Fruit fly (Drosophila melanogaster) whole organism, embryonic: ENCODE results near the gene CG14947.
A peak's percentile ranks its signal among the peaks of the same experiment; 100 is the strongest.

Source experiments
- Bgb ChIP-seq: fragments of 200-800 bp; sonication (Bioruptor generic); IDR thresholded peaks from 2 replicates; pipeline ENCODE4 v1.3.6; 2022; ENCODE audit warnings: missing biosample characterization, missing genetic modification characterization; ENCODE audit not compliant: partially characterized antibody
- Bteb2 ChIP-seq: fragments of 200-800 bp; sonication (Bioruptor generic); optimal IDR thresholded peaks from 2 replicates; lab custom pipeline; 2016; ENCODE audit warnings: missing biosample characterization, missing genetic modification characterization
- CG10147 ChIP-seq: fragments of 200-800 bp; sonication (Bioruptor generic); optimal IDR thresholded peaks from 2 replicates; lab custom pipeline; 2019; ENCODE audit warnings: missing biosample characterization, mild to moderate bottlenecking, missing genetic modification characterization, moderate library complexity
- CG1024 ChIP-seq: fragments of 200-800 bp; sonication (Bioruptor generic); IDR thresholded peaks from 2 replicates; pipeline ENCODE4 v1.3.6; 2022; ENCODE audit warnings: missing biosample characterization, missing genetic modification characterization
- CG10267 ChIP-seq: fragments of 200-800 bp; sonication (Bioruptor generic); optimal IDR thresholded peaks from 2 replicates; lab custom pipeline; 2018; ENCODE audit warnings: missing biosample characterization, mild to moderate bottlenecking, missing genetic modification characterization, moderate library complexity
- CG12071 ChIP-seq: fragments of 200-800 bp; sonication (Bioruptor generic); optimal IDR thresholded peaks from 3 replicates; lab custom pipeline; 2018; ENCODE audit warnings: missing biosample characterization, mild to moderate bottlenecking, missing genetic modification characterization
- CG13287 ChIP-seq: fragments of 200-800 bp; sonication (Bioruptor generic); IDR thresholded peaks from 2 replicates; pipeline ENCODE4 v1.3.6; 2022; ENCODE audit warnings: missing biosample characterization, missing genetic modification characterization; ENCODE audit not compliant: partially characterized antibody
- CG15514 ChIP-seq: fragments of 200-800 bp; sonication (Bioruptor generic); optimal IDR thresholded peaks from 3 replicates; lab custom pipeline; 2017; ENCODE audit warnings: missing biosample characterization, missing genetic modification characterization, mild to moderate bottlenecking, moderate library complexity, missing genetic modification reagents
- CG16813 ChIP-seq: fragments of 200-800 bp; sonication (Bioruptor generic); IDR thresholded peaks from 3 replicates; pipeline ENCODE4 v1.3.6; 2022; ENCODE audit warnings: missing biosample characterization, missing genetic modification characterization; ENCODE audit not compliant: partially characterized antibody
- CG17385 ChIP-seq: fragments of 200-800 bp; sonication (Bioruptor generic); optimal IDR thresholded peaks from 3 replicates; lab custom pipeline; 2018; ENCODE audit warnings: missing biosample characterization, mild to moderate bottlenecking, missing genetic modification characterization
- CG17612 ChIP-seq: fragments of 200-800 bp; sonication (Bioruptor generic); IDR thresholded peaks from 2 replicates; pipeline ENCODE4 v1.3.6; 2022; ENCODE audit warnings: missing biosample characterization, missing genetic modification characterization
- CG17802 ChIP-seq: fragments of 200-800 bp; sonication (Bioruptor generic); optimal IDR thresholded peaks from 2 replicates; lab custom pipeline; 2018; ENCODE audit warnings: missing biosample characterization, mild to moderate bottlenecking, missing genetic modification characterization, moderate library complexity
- CG18262 ChIP-seq: fragments of 200-800 bp; optimal IDR thresholded peaks from 3 replicates; lab custom pipeline; 2019; ENCODE audit warnings: missing biosample characterization, mild to moderate bottlenecking, missing genetic modification characterization, moderate library complexity
- CG32532 ChIP-seq: fragments of 200-800 bp; sonication (Bioruptor generic); IDR thresholded peaks from 2 replicates; pipeline ENCODE4 v1.3.6; 2022; ENCODE audit warnings: missing biosample characterization, missing genetic modification characterization
- CG34224 ChIP-seq: fragments of 200-800 bp; sonication (Bioruptor generic); IDR thresholded peaks from 3 replicates; pipeline ENCODE4 v1.3.6; 2022; ENCODE audit warnings: missing biosample characterization, missing genetic modification characterization; ENCODE audit not compliant: partially characterized antibody
- CG34422 ChIP-seq: fragments of 200-800 bp; sonication (Bioruptor generic); IDR thresholded peaks from 3 replicates; pipeline ENCODE4 v1.3.6; 2022; ENCODE audit warnings: missing biosample characterization, missing genetic modification characterization
- CG4360 ChIP-seq: fragments of 200-800 bp; sonication (Bioruptor generic); IDR thresholded peaks from 2 replicates; pipeline ENCODE4 v1.3.6; 2022; ENCODE audit warnings: missing biosample characterization, missing genetic modification characterization
- CG7963 ChIP-seq: fragments of 200-800 bp; sonication (Bioruptor generic); IDR thresholded peaks from 3 replicates; pipeline ENCODE4 v1.3.6; 2022; ENCODE audit warnings: missing biosample characterization, missing genetic modification characterization; ENCODE audit not compliant: partially characterized antibody
- D19B ChIP-seq: fragments of 200-800 bp; sonication (Bioruptor generic); optimal IDR thresholded peaks from 2 replicates; lab custom pipeline; 2017; ENCODE audit warnings: missing biosample characterization, mild to moderate bottlenecking, missing genetic modification characterization
- Dll ChIP-seq: fragments of 200-800 bp; sonication (Bioruptor generic); IDR thresholded peaks from 4 replicates; pipeline ENCODE4 v1.3.6; 2022; ENCODE audit warnings: missing biosample characterization, missing genetic modification characterization; ENCODE audit not compliant: partially characterized antibody
- Doc3 ChIP-seq: fragments of 200-800 bp; sonication (Bioruptor generic); IDR thresholded peaks from 3 replicates; pipeline ENCODE4 v1.3.6; 2022; ENCODE audit warnings: missing biosample characterization, missing genetic modification characterization; ENCODE audit not compliant: partially characterized antibody
- Dref ChIP-seq: fragments of 200-800 bp; sonication (Bioruptor generic); IDR thresholded peaks from 2 replicates; pipeline ENCODE4 v1.3.6; 2022; ENCODE audit warnings: missing biosample characterization, missing genetic modification characterization
- Drgx ChIP-seq: fragments of 200-800 bp; sonication (Bioruptor generic); IDR thresholded peaks from 2 replicates; pipeline ENCODE4 v1.3.6; 2022; ENCODE audit warnings: missing biosample characterization, missing genetic modification characterization
- HLH4C ChIP-seq: fragments of 200-800 bp; sonication (Bioruptor generic); IDR thresholded peaks from 3 replicates; pipeline ENCODE4 v1.3.6; 2022; ENCODE audit warnings: missing biosample characterization, missing genetic modification characterization; ENCODE audit not compliant: partially characterized antibody
- Jarid2 ChIP-seq: fragments of 200-800 bp; sonication (Bioruptor generic); optimal IDR thresholded peaks from 3 replicates; lab custom pipeline; 2017; ENCODE audit warnings: mild to moderate bottlenecking, missing biosample characterization, missing genetic modification reagents, missing genetic modification characterization
- Med ChIP-seq: fragments of 200-800 bp; sonication (Bioruptor generic); peaks from one replicate; lab custom pipeline; 2016; ENCODE audit warnings: missing biosample characterization, missing genetic modification characterization, mild to moderate bottlenecking, inconsistent platforms, moderate library complexity
- Nf-YC ChIP-seq: fragments of 200-800 bp; optimal IDR thresholded peaks from 3 replicates; lab custom pipeline; 2019; ENCODE audit warnings: missing biosample characterization, mild to moderate bottlenecking, missing genetic modification characterization, moderate library complexity
- Side ChIP-seq: fragments of 200-800 bp; sonication (Bioruptor generic); optimal IDR thresholded peaks from 2 replicates; lab custom pipeline; 2016; ENCODE audit warnings: missing biosample characterization, missing genetic modification characterization
- Trl ChIP-seq, 3 experiments: fragments of >200 bp in 2 of 3; fragments of 200-800 bp in 1 of 3; sonication (Bioruptor generic) in 1 of 3; optimal IDR thresholded peaks; 2 replicates in 1 of 3; 3 replicates in 2 of 3; lab custom pipeline; 2016 to 2017; ENCODE audit warnings: missing biosample characterization in 1 of 3, missing genetic modification characterization in 1 of 3
- ap ChIP-seq: fragments of 200-800 bp; sonication (Bioruptor generic); IDR thresholded peaks from 2 replicates; pipeline ENCODE4 v1.3.6; 2022; ENCODE audit warnings: missing biosample characterization, missing genetic modification characterization
- ato ChIP-seq: fragments of 200-800 bp; sonication (Bioruptor generic); IDR thresholded peaks from 2 replicates; pipeline ENCODE4 v1.3.6; 2022; ENCODE audit warnings: missing biosample characterization, missing genetic modification characterization; ENCODE audit not compliant: partially characterized antibody
- bsh ChIP-seq, 2 experiments: fragments of 200-800 bp; sonication (Bioruptor generic); optimal IDR thresholded peaks; 2 replicates each; lab custom pipeline; 2017 to 2018; ENCODE audit warnings: mild to moderate bottlenecking in 2 of 2, missing biosample characterization in 2 of 2, missing genetic modification characterization in 2 of 2, moderate library complexity in 1 of 2
- cwo ChIP-seq: fragments of 200-800 bp; sonication (Bioruptor generic); optimal IDR thresholded peaks from 3 replicates; lab custom pipeline; 2017; ENCODE audit warnings: missing biosample characterization, missing genetic modification characterization, mild to moderate bottlenecking, moderate library complexity, missing genetic modification reagents
- gfzf ChIP-seq: fragments of 200-800 bp; sonication (Bioruptor generic); optimal IDR thresholded peaks from 2 replicates; lab custom pipeline; 2016; ENCODE audit warnings: missing biosample characterization, mild to moderate bottlenecking, missing genetic modification characterization, moderate library complexity
- gro ChIP-seq: fragments of 200-800 bp; sonication (Bioruptor generic); optimal IDR thresholded peaks from 2 replicates; lab custom pipeline; 2016; ENCODE audit warnings: missing biosample characterization, missing genetic modification characterization
- knrl ChIP-seq: fragments of 200-800 bp; sonication (Bioruptor generic); IDR thresholded peaks from 3 replicates; pipeline ENCODE4 v1.3.6; 2022; ENCODE audit warnings: missing biosample characterization, missing genetic modification characterization; ENCODE audit not compliant: partially characterized antibody
- pita ChIP-seq: fragments of 200-800 bp; sonication (Bioruptor generic); optimal IDR thresholded peaks from 2 replicates; lab custom pipeline; 2017; ENCODE audit warnings: missing biosample characterization, mild to moderate bottlenecking, missing genetic modification characterization
- seq ChIP-seq: fragments of 200-800 bp; sonication (Bioruptor generic); IDR thresholded peaks from 2 replicates; pipeline ENCODE4 v1.3.6; 2022; ENCODE audit warnings: missing biosample characterization, missing genetic modification characterization
- sqz ChIP-seq: fragments of 200-800 bp; sonication (Bioruptor generic); optimal IDR thresholded peaks from 3 replicates; lab custom pipeline; 2018; ENCODE audit warnings: missing biosample characterization, mild to moderate bottlenecking, missing genetic modification characterization
- stwl ChIP-seq: fragments of 200-800 bp; sonication (Bioruptor generic); optimal IDR thresholded peaks from 3 replicates; lab custom pipeline; 2018; ENCODE audit warnings: missing biosample characterization, mild to moderate bottlenecking, missing genetic modification characterization, moderate library complexity
- tgo ChIP-seq: fragments of 200-800 bp; sonication (Bioruptor generic); IDR thresholded peaks from 3 replicates; pipeline ENCODE4 v1.3.6; 2022; ENCODE audit warnings: missing biosample characterization, missing genetic modification characterization
- trem ChIP-seq: fragments of 200-800 bp; optimal IDR thresholded peaks from 3 replicates; lab custom pipeline; 2019; ENCODE audit warnings: missing biosample characterization, mild to moderate bottlenecking, missing genetic modification characterization, moderate library complexity
- unc-4 ChIP-seq: fragments of 200-800 bp; sonication (Bioruptor generic); IDR thresholded peaks from 2 replicates; pipeline ENCODE4 v1.3.6; 2022; ENCODE audit warnings: missing biosample characterization, missing genetic modification characterization; ENCODE audit not compliant: partially characterized antibody
- wek ChIP-seq: fragments of 200-800 bp; sonication (Bioruptor generic); optimal IDR thresholded peaks from 3 replicates; lab custom pipeline; 2018; ENCODE audit warnings: missing biosample characterization, mild to moderate bottlenecking, missing genetic modification characterization, moderate library complexity
- z ChIP-seq: fragments of 200-800 bp; sonication (Bioruptor generic); IDR thresholded peaks from 3 replicates; pipeline ENCODE4 v1.3.6; 2022; ENCODE audit warnings: missing biosample characterization, missing genetic modification characterization
- zen ChIP-seq: fragments of 200-800 bp; sonication (Bioruptor generic); optimal IDR thresholded peaks from 3 replicates; lab custom pipeline; 2018; ENCODE audit warnings: missing biosample characterization, mild to moderate bottlenecking, missing genetic modification characterization, moderate library complexity

CG14947 gene

DNA sequence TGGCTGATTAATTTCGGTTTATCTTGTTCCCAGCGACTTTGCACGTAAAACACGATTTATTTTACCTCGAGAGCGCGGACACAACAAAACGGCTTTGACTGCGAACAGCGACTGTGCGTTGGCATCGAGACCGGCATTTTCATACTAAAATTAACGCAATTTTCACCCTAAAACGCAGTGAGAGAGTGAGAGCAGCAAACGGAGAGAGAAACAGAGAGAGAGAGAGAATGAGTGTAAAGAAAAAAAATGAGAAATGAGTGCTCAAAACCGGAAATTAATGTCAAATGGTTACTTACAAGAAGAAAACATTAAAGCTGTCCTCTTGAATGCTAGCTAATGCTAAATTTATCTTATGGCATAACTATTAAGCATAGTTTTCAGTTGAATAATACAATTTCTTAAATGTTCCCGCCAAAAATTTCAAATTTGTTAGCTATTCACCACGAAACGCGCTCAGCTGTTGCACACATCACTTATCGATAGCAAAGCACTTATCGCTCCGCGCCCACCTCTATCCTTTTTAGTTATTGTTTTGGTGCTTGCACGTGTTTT lies 20.0 kb upstream of the CG14947 start, which contains the start of the genes JhI-21, RpL7-like and CG34164:
TSS of gene JhI-21 (minus strand) at position 206 of the 552 bp plus-strand sequence.
TSS of gene RpL7-like (plus strand) at position 490 of the 552 bp plus-strand sequence.
TSS of gene CG34164 (plus strand) at position 512 of the 552 bp plus-strand sequence.
- TF ChIP-seq zen (peak; percentile 8), trem (tag; lab: Kevin White, UChicago) (peak; percentile 69), Dref (peak; percentile 93), Med (peak; percentile 71), z (GFP tag; lab: Robert Waterston, UW) (peak; percentile 73; the same call in 2 of the 3 replicates), CG10267 (tag; lab: Kevin White, UChicago) (peak; percentile 65), CG7963 (GFP tag; lab: Robert Waterston, UW) (peak; percentile 60; the same call in 2 of the 3 replicates), cwo (peak; percentile 71), CG15514 (peak; percentile 41), CG32532 (GFP tag; lab: Robert Waterston, UW) (peak; percentile 65; the same call in 1 of the 2 replicates), Jarid2 (GFP tag; lab: Kevin White, UChicago) (peak; percentile 77), Dll (peak; percentile 76; the same call in 3 of the 4 replicates), CG16813 (GFP tag; lab: Robert Waterston, UW) (peak; percentile 56; the same call in 2 of the 3 replicates), CG12071 (GFP tag; lab: Kevin White, UChicago) (no peak), pita (GFP tag; lab: Kevin White, UChicago) (no peak), Doc3 (0 out of 3 replicates have a peak, but pooled peaks have one; percentile 53), HLH4C (GFP tag; lab: Robert Waterston, UW) (peak; percentile 61; the same call in 2 of the 3 replicates), Nf-YC (tag; lab: Kevin White, UChicago) (peak; percentile 11), Bgb (GFP tag; lab: Robert Waterston, UW) (peak; percentile 74), Drgx (0 out of 2 replicates have a peak, but pooled peaks have one; percentile 18), bsh (GFP tag; optimal IDR thresholded peaks at IDR 0.05; lab: Kevin White, UChicago) (peak in 1 of 2 experiments; percentile 19), CG17802 (tag; lab: Kevin White, UChicago) (no peak), gro (GFP tag; lab: Kevin White, UChicago) (peak; percentile 44), stwl (tag; lab: Kevin White, UChicago) (peak; percentile 32), D19B (GFP tag; lab: Kevin White, UChicago) (no peak), wek (GFP tag; lab: Kevin White, UChicago) (no peak), Side (peak; percentile 12), tgo (GFP tag; lab: Robert Waterston, UW) (no peak), gfzf (peak; percentile 23), knrl (GFP tag; lab: Robert Waterston, UW) (peak; percentile 62), seq (GFP tag; lab: Robert Waterston, UW) (peak; percentile 31; the same call in 1 of the 2 replicates), CG4360 (GFP tag; lab: Robert Waterston, UW) (peak; percentile 38; the same call in 1 of the 2 replicates), ato (peak; percentile 31; the same call in 1 of the 2 replicates), ap (GFP tag; lab: Robert Waterston, UW) (no peak), CG13287 (GFP tag; lab: Robert Waterston, UW) (peak; percentile 77), Trl (optimal IDR thresholded peaks at IDR 0.05; lab: Kevin White, UChicago) (peak; percentile 96 to 99), Trl (GFP tag; optimal IDR thresholded peaks at IDR 0.05; lab: Kevin White, UChicago) (peak; percentile 62), CG10147 (peak; percentile 28), CG18262 (tag; lab: Kevin White, UChicago) (peak; percentile 21), CG17612 (GFP tag; lab: Robert Waterston, UW) (no peak), sqz (GFP tag; lab: Kevin White, UChicago) (peak; percentile 94), Bteb2 (peak; percentile 13), CG17385 (GFP tag; lab: Kevin White, UChicago) (peak; percentile 50), CG34224 (peak; percentile 65; the same call in 1 of the 3 replicates), CG1024 (GFP tag; lab: Robert Waterston, UW) (peak; percentile 35; the same call in 1 of the 2 replicates), CG34422 (peak; percentile 78; the same call in 2 of the 3 replicates), unc-4 (peak; percentile 73; the same call in 1 of the 2 replicates)
